Worm (Caenorhabditis elegans): ENCODE data around the gene F08F1.9.

- TF ChIP-seq ref-1 (GFP tag; conservative IDR thresholded peaks at IDR 0.05) (no peak), klf-2 (GFP tag; conservative IDR thresholded peaks at IDR 0.05) (no peak), med-1 (GFP tag; optimal IDR thresholded peaks at IDR 0.05; ENCODE audit: insufficient read depth) (no peak)
These were observed 11.4 kb upstream of the F08F1.9 start, which contains the start of gene tag-123 for ce11 chrX:8422020-8422419.

Measured in whole organism, midembryonic.